Worm (Caenorhabditis elegans) whole organism, midembryonic: Measurements from ENCODE around the gene F46F5.5.

ENCODE experiments used
- T22C8.4 ChIP-seq: fragments of 200-800 bp; sonication (Bioruptor generic); IDR thresholded peaks from 2 replicates; pipeline ENCODE4 v1.3.6; 2022; ENCODE audit warnings: missing genetic modification characterization, missing compliant biosample characterization
- cog-1 ChIP-seq: sonication (generic microtip); optimal IDR thresholded peaks from 2 replicates; lab custom pipeline; 2016; ENCODE audit warnings: missing genetic modification characterization, missing compliant biosample characterization
- flt-1 ChIP-seq: fragments of 200-800 bp; sonication (Bioruptor generic); IDR thresholded peaks from 2 replicates; pipeline ENCODE4 v1.3.6; 2022; ENCODE audit warnings: missing genetic modification characterization, missing compliant biosample characterization
- klf-2 ChIP-seq: fragments of 200-800 bp; sonication (Bioruptor generic); conservative IDR thresholded peaks from 2 replicates; pipeline ENCODE4 v1.3.6; 2022; ENCODE audit warnings: missing genetic modification reagents, missing genetic modification characterization, missing compliant biosample characterization
- ref-1 ChIP-seq: fragments of 200-800 bp; sonication (Bioruptor generic); conservative IDR thresholded peaks from 2 replicates; pipeline ENCODE4 v1.3.6; 2022; ENCODE audit warnings: missing genetic modification reagents, missing genetic modification characterization, missing compliant biosample characterization
- tab-1 ChIP-seq: fragments of 200-800 bp; sonication (Bioruptor generic); IDR thresholded peaks from 2 replicates; pipeline ENCODE4 v1.3.6; 2022; ENCODE audit warnings: missing genetic modification characterization, missing compliant biosample characterization
- ztf-29 ChIP-seq: fragments of 200-800 bp; sonication (Bioruptor generic); IDR thresholded peaks from 2 replicates; pipeline ENCODE4 v1.3.6; 2022; ENCODE audit warnings: missing genetic modification reagents, missing genetic modification characterization, missing compliant biosample characterization

DNA sequence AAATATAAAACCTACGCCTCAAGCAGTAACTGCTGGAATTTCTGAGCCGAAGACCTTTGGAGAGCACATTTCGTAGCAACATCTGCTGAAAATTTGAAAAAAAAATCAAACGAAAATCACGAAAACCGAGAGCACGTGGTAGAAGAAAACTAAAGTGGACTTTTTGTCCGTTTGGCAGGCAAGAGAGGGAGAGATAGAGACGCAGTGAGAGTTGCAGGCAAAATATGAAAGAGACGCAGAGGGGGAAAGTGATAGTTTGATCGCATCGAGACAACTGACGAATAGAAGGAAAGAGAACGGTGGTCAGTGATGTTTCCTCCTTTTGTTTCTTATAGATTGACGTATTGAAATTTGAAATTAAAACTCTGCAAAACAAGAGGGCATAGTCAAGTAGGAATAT, 35.7 kb upstream of the F46F5.5 start, which contains the start of the genes acdh-9 and F28A10.13:
- no peak for TF ChIP-seq klf-2
- TF ChIP-seq T22C8.4 (GFP tag; lab: Robert Waterston, UW): no peak
- no peak for TF ChIP-seq ref-1
- TF ChIP-seq ztf-29: no peak
- TF ChIP-seq flt-1 (GFP tag; lab: Robert Waterston, UW): no peak
- no peak for TF ChIP-seq tab-1
- no peak for TF ChIP-seq cog-1 (tag; lab: Kevin White, UChicago)
